Worm (Caenorhabditis elegans): ENCODE data around the gene H02F09.3.
A peak's percentile ranks its signal among the peaks of the same experiment; 100 is the strongest.

H02F09.3 gene

DNA sequence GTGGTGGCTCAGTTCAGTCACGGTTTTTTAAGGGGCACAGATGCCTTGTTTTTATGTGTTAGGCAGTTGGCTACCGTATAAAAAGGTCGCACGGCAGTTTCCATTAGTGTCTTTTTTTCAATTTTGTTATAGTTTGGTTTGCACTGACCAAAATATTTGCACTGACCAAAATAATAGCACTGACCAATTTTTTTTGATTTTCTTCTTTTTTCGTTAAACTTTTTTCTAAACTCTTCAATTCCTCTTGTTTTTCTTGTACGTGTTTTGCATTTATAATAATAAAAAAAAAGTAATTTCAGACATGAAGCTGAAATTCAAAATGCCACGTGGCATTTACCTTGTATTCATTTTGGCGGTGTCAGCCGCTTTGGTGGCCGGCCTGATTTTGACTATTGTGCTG is at the start of gene H02F09.3:
TSS of gene H02F09.3 (plus strand) at position 301 of the 400 bp plus-strand sequence.
- TF ChIP-seq him-1 (tag; optimal IDR thresholded peaks at IDR 0.05) (no peak), dao-5 (tag; optimal IDR thresholded peaks at IDR 0.05) (no peak), W03F9.2 (tag; optimal IDR thresholded peaks at IDR 0.05) (no peak)

DNA sequence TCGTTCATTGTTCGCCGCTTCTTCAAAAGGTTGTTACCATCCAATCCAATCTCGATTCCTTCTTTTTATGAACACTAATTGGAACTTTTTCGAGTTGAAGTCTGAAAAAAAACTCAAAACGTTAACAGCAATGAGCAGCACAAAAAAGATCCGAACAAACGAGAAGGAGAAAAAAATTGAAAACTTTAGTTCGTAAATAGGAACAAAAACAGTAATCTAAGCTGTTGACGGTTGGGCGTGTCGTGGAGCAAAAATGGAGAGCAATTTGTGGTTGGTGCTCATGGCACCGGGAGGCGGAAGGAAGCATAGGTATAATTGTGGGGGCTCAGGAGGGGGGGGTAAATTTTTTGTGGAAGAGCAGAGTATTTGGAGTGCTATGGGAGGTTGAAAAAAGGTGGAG is 47.1 kb upstream of the H02F09.3 start, which contains the start of gene toca-1:
TSS of gene toca-1 (minus strand) at position 101 of the 400 bp plus-strand sequence.
- TF ChIP-seq W03F9.2 (tag; optimal IDR thresholded peaks at IDR 0.05) = no peak
- TF ChIP-seq him-1 (tag; optimal IDR thresholded peaks at IDR 0.05) = no peak
- no peak for TF ChIP-seq dao-5 (tag; optimal IDR thresholded peaks at IDR 0.05)

DNA sequence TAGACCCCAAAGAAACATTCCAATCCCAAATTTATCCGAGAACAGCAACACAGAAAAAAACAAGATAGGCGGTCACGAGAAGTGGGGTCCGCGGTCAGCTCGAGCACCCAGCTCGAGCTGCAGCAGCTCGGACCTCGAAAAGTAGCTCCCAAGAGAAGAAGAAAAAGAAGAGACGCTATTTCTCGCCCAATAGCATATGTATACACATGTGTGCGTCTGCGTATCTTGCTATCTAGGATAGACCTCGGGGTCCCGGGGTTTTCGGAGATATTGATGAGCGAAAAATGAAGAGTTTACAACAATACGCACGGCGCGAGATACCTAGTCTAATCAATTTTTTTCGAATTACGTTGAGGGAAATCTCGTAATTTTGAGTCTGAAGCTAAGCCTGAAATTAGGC is 46.4 kb upstream of the H02F09.3 start:
- TF ChIP-seq dao-5 (tag; optimal IDR thresholded peaks at IDR 0.05) (no peak), him-1 (tag; optimal IDR thresholded peaks at IDR 0.05) (peak; percentile 55), W03F9.2 (tag; optimal IDR thresholded peaks at IDR 0.05) (no peak)

DNA sequence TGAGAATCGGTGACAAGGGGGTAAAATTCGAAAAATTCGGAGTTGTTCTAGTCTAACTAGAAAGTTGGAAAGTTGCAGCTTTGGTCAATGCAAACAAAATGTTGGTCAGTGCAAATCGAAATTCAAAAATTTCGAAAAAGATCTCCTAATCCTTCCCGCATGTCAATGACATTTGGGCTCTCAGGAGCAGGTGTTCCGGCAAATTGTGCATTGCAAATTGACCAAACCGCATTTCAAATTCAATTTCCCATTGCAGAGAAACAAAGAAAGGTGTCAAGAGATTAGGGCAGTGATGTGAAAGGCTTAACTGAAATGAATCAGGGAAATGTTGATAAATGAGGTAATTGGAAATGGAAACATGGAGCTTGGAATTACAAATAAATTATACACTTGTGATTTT is 45.2 kb upstream of the H02F09.3 start:
- no peak for TF ChIP-seq W03F9.2 (tag; optimal IDR thresholded peaks at IDR 0.05)
- no peak for TF ChIP-seq dao-5 (tag; optimal IDR thresholded peaks at IDR 0.05)
- no peak for TF ChIP-seq him-1 (tag; optimal IDR thresholded peaks at IDR 0.05)

DNA sequence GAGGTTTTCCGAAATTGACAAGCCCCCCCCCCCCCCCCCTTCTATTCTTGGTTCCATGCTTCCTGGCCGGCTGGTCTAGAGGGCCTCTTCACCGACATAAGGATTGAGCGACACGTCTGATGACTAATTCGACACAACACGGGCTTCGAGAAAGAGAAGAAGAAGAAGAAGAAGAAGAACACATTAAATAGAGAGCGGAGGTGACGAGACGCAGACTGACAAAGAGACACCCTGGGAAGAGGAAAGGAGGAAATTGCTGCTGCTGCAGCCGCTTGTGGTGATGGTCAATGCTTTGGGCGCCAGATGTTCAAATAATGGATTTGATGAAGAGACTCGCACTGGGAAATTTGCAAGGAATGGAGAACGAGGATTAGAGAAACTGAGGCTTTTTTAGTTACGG is 43.9 kb upstream of the H02F09.3 start:
- no peak for TF ChIP-seq W03F9.2 (tag; optimal IDR thresholded peaks at IDR 0.05)
- TF ChIP-seq dao-5 (tag; optimal IDR thresholded peaks at IDR 0.05) = no peak
- no peak for TF ChIP-seq him-1 (tag; optimal IDR thresholded peaks at IDR 0.05)

DNA sequence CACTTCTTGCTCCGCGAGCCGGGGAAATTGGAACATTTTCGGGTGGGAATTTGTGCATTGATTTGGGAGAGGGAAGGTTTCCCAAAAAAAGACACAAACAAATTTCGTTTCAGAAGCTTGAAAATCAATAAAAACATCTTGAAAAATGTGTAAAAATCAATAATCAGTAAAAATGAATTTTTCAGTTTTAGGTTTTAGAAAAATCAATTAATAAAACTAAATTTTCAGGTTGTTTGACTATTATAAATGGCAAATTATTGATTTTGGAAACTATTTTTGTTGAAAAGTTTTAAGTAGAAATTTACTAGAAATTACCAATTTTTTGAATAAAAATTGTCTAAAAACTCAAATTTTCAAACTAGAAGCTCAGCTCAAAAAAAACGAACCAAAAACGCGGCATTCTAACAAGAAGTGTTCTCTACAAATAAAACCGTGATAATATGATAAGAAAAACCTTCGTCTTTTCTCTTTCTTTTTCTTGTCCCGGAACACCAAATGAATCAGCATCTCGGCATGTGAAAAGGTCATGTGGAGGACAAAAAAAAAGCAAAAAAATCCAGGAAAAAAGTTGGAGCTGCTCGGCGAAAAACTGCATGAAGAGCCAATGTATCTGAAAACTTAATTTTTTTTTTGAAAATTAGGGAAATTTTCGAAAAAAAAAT is 42.8 kb upstream of the H02F09.3 start:
- TF ChIP-seq W03F9.2 (tag; optimal IDR thresholded peaks at IDR 0.05) (no peak), dao-5 (tag; optimal IDR thresholded peaks at IDR 0.05) (no peak), him-1 (tag; optimal IDR thresholded peaks at IDR 0.05) (no peak)

DNA sequence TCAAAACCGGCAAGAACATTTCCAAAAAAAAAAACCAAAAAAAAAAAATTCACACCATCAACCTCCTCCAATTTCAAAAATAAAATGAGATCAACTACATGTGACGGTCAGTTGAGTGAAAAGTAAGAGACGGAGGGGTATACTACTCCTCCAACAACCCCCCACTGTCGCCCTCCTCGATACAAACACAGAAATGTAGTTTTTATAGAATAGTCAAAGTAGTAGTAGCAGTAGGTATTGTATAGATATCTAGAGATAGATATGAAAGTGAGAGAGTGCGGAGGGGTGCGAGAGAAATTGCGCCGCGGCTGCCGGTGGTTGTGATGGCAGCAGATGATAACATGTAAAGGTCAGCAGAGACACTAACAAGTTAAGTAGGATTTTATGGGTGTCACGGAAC is 41.1 kb upstream of the H02F09.3 start:
- no peak for TF ChIP-seq W03F9.2 (tag; optimal IDR thresholded peaks at IDR 0.05)
- no peak for TF ChIP-seq him-1 (tag; optimal IDR thresholded peaks at IDR 0.05)
- TF ChIP-seq dao-5 (tag; optimal IDR thresholded peaks at IDR 0.05) = no peak

DNA sequence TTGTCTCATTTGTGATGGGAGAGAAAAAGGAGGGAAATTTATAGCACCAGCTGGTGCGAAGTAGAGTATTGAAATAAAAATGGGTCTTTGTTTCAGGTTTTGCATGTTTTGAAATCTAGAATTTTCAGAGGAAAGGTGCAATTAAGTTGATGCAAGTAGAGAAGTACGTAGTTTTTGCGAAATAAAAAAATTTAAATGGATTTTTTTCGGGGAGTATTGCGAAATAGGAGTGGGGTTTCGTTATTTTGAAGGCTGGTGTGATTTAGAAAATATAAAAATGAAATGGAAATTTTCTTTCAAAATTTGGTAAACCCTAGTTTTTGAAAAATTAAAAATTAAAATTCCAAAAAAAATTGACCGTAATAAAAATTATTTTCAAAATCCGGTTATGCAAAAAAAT is 40.4 kb upstream of the H02F09.3 start:
- TF ChIP-seq dao-5 (tag; optimal IDR thresholded peaks at IDR 0.05) (no peak), W03F9.2 (tag; optimal IDR thresholded peaks at IDR 0.05) (no peak), him-1 (tag; optimal IDR thresholded peaks at IDR 0.05) (no peak)

DNA sequence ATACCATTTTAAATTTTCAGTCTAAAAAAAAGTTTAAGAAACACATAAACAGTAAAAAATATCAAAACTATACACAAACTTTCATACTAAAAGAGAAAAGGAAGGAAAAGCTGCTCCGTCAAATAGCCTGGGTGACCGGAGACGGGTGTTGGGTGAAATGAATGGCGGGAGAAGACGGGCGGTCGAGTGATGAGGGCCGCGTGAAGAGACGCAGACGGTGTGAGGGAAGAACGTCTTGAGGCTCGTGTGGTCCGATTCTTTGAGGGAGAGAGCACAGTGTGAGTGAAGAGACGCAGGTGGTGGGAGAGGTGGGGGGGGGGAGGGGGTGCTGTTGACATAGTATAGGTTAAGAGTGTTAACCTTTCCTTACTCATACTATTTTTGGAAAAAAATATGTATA is 39.5 kb upstream of the H02F09.3 start:
- TF ChIP-seq him-1 (tag; optimal IDR thresholded peaks at IDR 0.05) (peak; percentile 37), W03F9.2 (tag; optimal IDR thresholded peaks at IDR 0.05) (no peak), dao-5 (tag; optimal IDR thresholded peaks at IDR 0.05) (no peak)

DNA sequence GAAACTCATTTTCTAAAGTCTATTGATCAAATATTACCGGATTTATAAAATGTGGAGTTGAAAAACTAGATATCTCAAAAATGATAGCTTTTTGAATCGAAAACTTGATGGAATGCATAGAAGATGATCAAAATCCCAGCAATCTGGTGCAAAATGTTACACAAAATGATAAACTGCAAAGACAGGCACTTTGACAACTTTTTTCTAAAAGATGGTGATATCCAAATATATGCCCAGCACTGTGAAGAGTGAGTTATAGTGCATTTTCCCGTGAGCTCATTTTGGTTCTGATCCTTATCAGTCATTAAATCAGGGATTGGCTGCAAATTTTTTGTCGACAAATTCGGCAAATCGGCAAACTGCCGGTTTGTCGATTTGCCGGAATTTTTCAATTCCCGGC is 33.2 kb upstream of the H02F09.3 start, which contains the start of gene K06A9.3:
TSS of gene K06A9.3 (minus strand) at position 101 of the 400 bp plus-strand sequence.
- no peak for TF ChIP-seq him-1 (tag; optimal IDR thresholded peaks at IDR 0.05)
- TF ChIP-seq W03F9.2 (tag; optimal IDR thresholded peaks at IDR 0.05) = no peak
- no peak for TF ChIP-seq dao-5 (tag; optimal IDR thresholded peaks at IDR 0.05)

DNA sequence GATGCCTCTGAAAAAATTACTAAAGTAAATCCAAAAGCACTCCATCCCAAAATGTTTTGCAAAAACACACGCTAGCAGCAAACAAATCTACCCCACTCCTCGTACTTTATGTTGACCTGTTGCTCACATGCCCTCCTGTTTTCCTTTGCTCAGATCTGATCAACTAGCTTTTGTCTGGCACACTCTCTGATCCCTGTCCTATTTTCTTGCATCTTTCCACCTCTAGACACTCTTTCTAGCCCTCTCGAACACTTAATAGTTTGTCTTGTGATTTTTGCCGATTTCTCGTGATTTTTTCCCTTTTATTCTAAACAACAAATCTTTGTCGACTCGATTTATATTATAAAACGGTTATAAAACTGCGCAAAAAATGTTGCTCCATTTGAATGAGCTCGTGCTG is 32.3 kb upstream of the H02F09.3 start, which contains the start of gene K06A9.2:
TSS of gene K06A9.2 (plus strand) at position 229 of the 400 bp plus-strand sequence.
- no peak for TF ChIP-seq him-1 (tag; optimal IDR thresholded peaks at IDR 0.05)
- TF ChIP-seq W03F9.2 (tag; optimal IDR thresholded peaks at IDR 0.05) = no peak
- TF ChIP-seq dao-5 (tag; optimal IDR thresholded peaks at IDR 0.05) = no peak

DNA sequence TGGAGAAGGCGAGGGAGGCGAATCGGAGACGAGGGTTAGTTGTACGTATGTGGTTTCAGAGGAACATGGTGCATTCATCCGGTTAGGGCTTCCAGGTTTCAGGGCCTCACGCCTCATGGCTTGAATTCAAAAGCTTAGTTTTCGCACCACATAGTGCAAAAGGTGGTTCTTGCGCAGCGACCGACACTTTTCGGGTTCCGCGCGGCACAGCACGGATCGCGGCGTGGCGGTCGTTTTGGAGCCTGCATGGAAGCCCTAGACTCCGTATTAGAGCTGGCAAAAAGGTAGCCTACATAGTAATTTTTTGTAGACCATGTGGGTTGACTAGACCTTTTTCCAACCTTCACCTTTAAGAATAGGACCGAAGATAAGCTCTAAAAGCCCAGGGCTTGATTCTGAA is 29.6 kb upstream of the H02F09.3 start:
- no peak for TF ChIP-seq W03F9.2 (tag; optimal IDR thresholded peaks at IDR 0.05)
- TF ChIP-seq him-1 (tag; optimal IDR thresholded peaks at IDR 0.05) = no peak
- no peak for TF ChIP-seq dao-5 (tag; optimal IDR thresholded peaks at IDR 0.05)

DNA sequence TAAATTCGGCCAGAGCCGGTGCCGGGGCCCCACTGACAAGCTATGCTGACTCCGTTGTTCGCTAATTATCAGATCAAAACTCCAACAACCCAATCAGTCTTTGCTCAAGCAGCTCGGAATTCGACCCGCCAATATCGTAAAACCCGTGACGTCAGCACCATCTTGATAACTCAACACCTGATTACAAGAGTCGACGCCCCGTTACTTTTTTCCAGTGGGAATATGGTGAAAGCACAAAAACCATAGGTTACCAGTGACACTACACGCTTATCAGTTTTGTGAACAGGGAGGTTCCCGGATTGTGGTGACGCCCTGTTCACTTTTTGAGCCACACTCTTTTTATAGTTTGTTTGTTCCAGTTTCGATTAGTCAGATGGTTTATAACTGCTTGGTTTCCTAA is 27.4 kb upstream of the H02F09.3 start:
- no peak for TF ChIP-seq W03F9.2 (tag; optimal IDR thresholded peaks at IDR 0.05)
- no peak for TF ChIP-seq him-1 (tag; optimal IDR thresholded peaks at IDR 0.05)
- TF ChIP-seq dao-5 (tag; optimal IDR thresholded peaks at IDR 0.05) = no peak

DNA sequence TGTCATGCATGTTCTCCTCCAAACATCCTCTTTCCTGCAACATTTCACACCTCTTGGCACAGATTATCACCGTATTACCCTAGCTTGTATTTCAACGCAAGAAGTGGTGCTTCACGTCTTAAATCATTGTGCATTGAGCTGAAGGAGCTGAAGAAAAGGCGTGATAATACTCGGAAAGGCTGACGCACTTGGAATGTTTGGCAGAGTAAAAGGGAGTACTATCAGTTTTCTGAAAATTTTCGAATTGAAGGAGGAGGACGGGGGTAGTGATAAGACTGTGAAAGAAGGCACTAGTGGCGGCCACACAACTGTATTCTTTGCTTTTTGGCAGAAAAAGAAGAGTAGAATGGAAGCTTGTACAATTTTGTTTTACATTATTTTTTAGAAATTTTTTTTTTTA is 25.0 kb upstream of the H02F09.3 start:
- TF ChIP-seq dao-5 (tag; optimal IDR thresholded peaks at IDR 0.05) (no peak), W03F9.2 (tag; optimal IDR thresholded peaks at IDR 0.05) (no peak), him-1 (tag; optimal IDR thresholded peaks at IDR 0.05) (no peak)
